Worm (Caenorhabditis elegans) whole organism, L4 larva: ENCODE results near the gene set-19.

ENCODE experiments used
- T20F7.1 ChIP-seq: fragments of 200-800 bp; sonication (Bioruptor generic); optimal IDR thresholded peaks from 2 replicates; lab custom pipeline; 2018; ENCODE audit warnings: mild to moderate bottlenecking, missing genetic modification characterization, missing compliant biosample characterization
- T26A8.4 ChIP-seq: fragments of 200-800 bp; sonication (Bioruptor generic); IDR thresholded peaks from 2 replicates; pipeline ENCODE4 v1.3.6; 2022; ENCODE audit warnings: missing genetic modification characterization, missing compliant biosample characterization
- Y5F2A.4 ChIP-seq: fragments of 200-800 bp; sonication (Bioruptor generic); optimal IDR thresholded peaks from 2 replicates; lab custom pipeline; 2018; ENCODE audit warnings: mild to moderate bottlenecking, missing genetic modification characterization, missing compliant biosample characterization
- aly-2 ChIP-seq: sonication (generic microtip); optimal IDR thresholded peaks from 2 replicates; lab custom pipeline; 2018; ENCODE audit warnings: missing biosample characterization, missing genetic modification characterization
- ceh-20 ChIP-seq: fragments of 200-800 bp; sonication (Bioruptor generic); IDR thresholded peaks from 2 replicates; pipeline ENCODE4 v1.3.6; 2022; ENCODE audit warnings: missing genetic modification reagents, missing genetic modification characterization, missing compliant biosample characterization
- ceh-44 ChIP-seq: fragments of 200-800 bp; sonication (Bioruptor generic); IDR thresholded peaks from 2 replicates; pipeline ENCODE4 v1.3.6; 2022; ENCODE audit warnings: missing genetic modification reagents, missing genetic modification characterization, missing compliant biosample characterization
- ceh-82 ChIP-seq: sonication (generic microtip); optimal IDR thresholded peaks from 2 replicates; lab custom pipeline; 2017; ENCODE audit warnings: missing biosample characterization, missing genetic modification characterization
- ces-1 ChIP-seq: fragments of 150-350 bp; sonication (generic microtip); optimal IDR thresholded peaks from 4 replicates; lab custom pipeline; 2014; ENCODE audit warnings: missing biosample characterization, missing genetic modification reagents, missing genetic modification characterization
- daf-16 ChIP-seq, 3 experiments: sonication (generic microtip); optimal IDR thresholded peaks; 2 replicates each; lab custom pipeline; 2016 to 2017; ENCODE audit warnings: missing genetic modification characterization in 3 of 3, missing genetic modification reagents in 3 of 3, mild to moderate bottlenecking in 2 of 3, missing compliant biosample characterization in 2 of 3, missing biosample characterization in 1 of 3, moderate library complexity in 1 of 3
- daf-19 ChIP-seq: fragments of 200-800 bp; sonication (Bioruptor generic); conservative IDR thresholded peaks from 2 replicates; pipeline ENCODE4 v1.3.6; 2022; ENCODE audit warnings: missing genetic modification characterization, missing compliant biosample characterization
- daf-8 ChIP-seq: fragments of 200-800 bp; sonication (Bioruptor generic); IDR thresholded peaks from 2 replicates; pipeline ENCODE4 v1.3.6; 2022; ENCODE audit warnings: missing genetic modification characterization, missing compliant biosample characterization
- dmd-6 ChIP-seq: fragments of 200-800 bp; sonication (Bioruptor generic); IDR thresholded peaks from 2 replicates; pipeline ENCODE4 v1.3.6; 2022; ENCODE audit warnings: missing genetic modification reagents, missing genetic modification characterization, missing compliant biosample characterization
- dmd-8 ChIP-seq: fragments of 200-800 bp; sonication (Bioruptor generic); IDR thresholded peaks from 2 replicates; pipeline ENCODE4 v1.3.6; 2022; ENCODE audit warnings: missing genetic modification characterization, missing compliant biosample characterization
- dmd-9 ChIP-seq: fragments of 200-800 bp; sonication (Bioruptor generic); IDR thresholded peaks from 2 replicates; pipeline ENCODE4 v1.3.6; 2022; ENCODE audit warnings: missing genetic modification reagents, missing genetic modification characterization, missing compliant biosample characterization
- dve-1 ChIP-seq: sonication (generic microtip); optimal IDR thresholded peaks from 2 replicates; lab custom pipeline; 2017; ENCODE audit warnings: antibody characterized with exemption, mild to moderate bottlenecking, missing genetic modification characterization, missing compliant biosample characterization; ENCODE audit not compliant: insufficient read depth
- egl-27 ChIP-seq: sonication (generic microtip); optimal IDR thresholded peaks from 3 replicates; lab custom pipeline; 2017; ENCODE audit warnings: missing biosample characterization, missing genetic modification reagents, missing genetic modification characterization
- fos-1 ChIP-seq: fragments of 150-350 bp; optimal IDR thresholded peaks from 2 replicates; lab custom pipeline; 2014; ENCODE audit warnings: missing biosample characterization, missing genetic modification characterization
- hif-1 ChIP-seq, 2 experiments: sonication (generic microtip); optimal IDR thresholded peaks; 2 replicates each; lab custom pipeline; 2016 to 2017; ENCODE audit warnings: missing compliant biosample characterization in 2 of 2, missing genetic modification characterization in 2 of 2, missing genetic modification reagents in 2 of 2, missing genotype in 2 of 2, mild to moderate bottlenecking in 1 of 2
- hlh-11 ChIP-seq: fragments of 200-800 bp; sonication (Bioruptor generic); optimal IDR thresholded peaks from 2 replicates; lab custom pipeline; 2018; ENCODE audit warnings: mild to moderate bottlenecking, missing genetic modification characterization, missing compliant biosample characterization
- hlh-30 ChIP-seq: sonication (generic microtip); optimal IDR thresholded peaks from 2 replicates; lab custom pipeline; 2017; ENCODE audit warnings: antibody characterized with exemption, mild to moderate bottlenecking, missing genetic modification characterization, missing compliant biosample characterization; ENCODE audit not compliant: insufficient read depth
- hmg-1.1 ChIP-seq: fragments of 200-800 bp; sonication (Bioruptor generic); IDR thresholded peaks from 2 replicates; pipeline ENCODE4 v1.3.6; 2022; ENCODE audit warnings: missing genetic modification reagents, missing genetic modification characterization, missing compliant biosample characterization
- lin-1 ChIP-seq: fragments of 200-800 bp; sonication (Bioruptor generic); IDR thresholded peaks from 2 replicates; pipeline ENCODE4 v1.3.6; 2022; ENCODE audit warnings: missing genetic modification reagents, missing genetic modification characterization, missing compliant biosample characterization
- lin-15B ChIP-seq: fragments of 150-350 bp; sonication (generic microtip); optimal IDR thresholded peaks from 3 replicates; lab custom pipeline; 2014; ENCODE audit warnings: missing biosample characterization, missing genetic modification characterization
- lin-29 ChIP-seq: fragments of 200-800 bp; sonication (Bioruptor generic); IDR thresholded peaks from 2 replicates; pipeline ENCODE4 v1.3.6; 2022; ENCODE audit warnings: missing genetic modification reagents, missing genetic modification characterization, missing compliant biosample characterization
- lsy-2 ChIP-seq, 2 experiments: fragments of 150-350 bp in 1 of 2; sonication (generic microtip) in 1 of 2; optimal IDR thresholded peaks; 2 replicates each; lab custom pipeline; 2014 to 2017; ENCODE audit warnings: missing biosample characterization in 2 of 2, missing genetic modification characterization in 2 of 2
- mdl-1 ChIP-seq, 2 experiments: fragments of 150-350 bp in 1 of 2; sonication (generic microtip) in 1 of 2; optimal IDR thresholded peaks; 2 replicates each; lab custom pipeline; 2014 to 2017; ENCODE audit warnings: missing biosample characterization in 2 of 2, missing genetic modification characterization in 2 of 2
- mep-1 ChIP-seq: fragments of 150-350 bp; sonication (generic microtip); optimal IDR thresholded peaks from 3 replicates; lab custom pipeline; 2014; ENCODE audit warnings: missing biosample characterization, missing genetic modification characterization
- mes-2 ChIP-seq: sonication (generic microtip); optimal IDR thresholded peaks from 2 replicates; lab custom pipeline; 2016; ENCODE audit warnings: missing genotype, mild to moderate bottlenecking, missing genetic modification characterization, missing compliant biosample characterization; ENCODE audit not compliant: poor library complexity, severe bottlenecking
- nhr-10 ChIP-seq: fragments of 150-350 bp; optimal IDR thresholded peaks from 2 replicates; lab custom pipeline; 2014; ENCODE audit warnings: missing biosample characterization, missing genetic modification characterization
- nhr-102 ChIP-seq: sonication (generic microtip); optimal IDR thresholded peaks from 2 replicates; lab custom pipeline; 2016; ENCODE audit warnings: mild to moderate bottlenecking, missing genetic modification characterization, moderate library complexity, missing compliant biosample characterization
- nhr-11 ChIP-seq: fragments of 150-350 bp; optimal IDR thresholded peaks from 2 replicates; lab custom pipeline; 2014; ENCODE audit warnings: missing biosample characterization, missing genetic modification characterization
- nhr-111 ChIP-seq: fragments of 200-800 bp; sonication (Bioruptor generic); optimal IDR thresholded peaks from 2 replicates; lab custom pipeline; 2018; ENCODE audit warnings: mild to moderate bottlenecking, missing genetic modification characterization, missing compliant biosample characterization
- nhr-28 ChIP-seq: fragments of 150-350 bp; optimal IDR thresholded peaks from 2 replicates; lab custom pipeline; 2014; ENCODE audit warnings: missing biosample characterization, missing genetic modification characterization
- nhr-41 ChIP-seq: fragments of 200-800 bp; sonication (Bioruptor generic); IDR thresholded peaks from 2 replicates; pipeline ENCODE4 v1.3.6; 2022; ENCODE audit warnings: missing genetic modification reagents, missing genetic modification characterization, missing compliant biosample characterization
- nhr-42 ChIP-seq: fragments of 200-800 bp; sonication (Bioruptor generic); IDR thresholded peaks from 2 replicates; pipeline ENCODE4 v1.3.6; 2022; ENCODE audit warnings: missing genetic modification characterization, missing compliant biosample characterization
- nhr-48 ChIP-seq: sonication (generic microtip); optimal IDR thresholded peaks from 2 replicates; lab custom pipeline; 2016; ENCODE audit warnings: mild to moderate bottlenecking, missing genetic modification characterization, missing compliant biosample characterization
- pqm-1 ChIP-seq: sonication (generic microtip); optimal IDR thresholded peaks from 2 replicates; lab custom pipeline; 2017; ENCODE audit warnings: missing biosample characterization, missing genetic modification characterization
- saeg-2 ChIP-seq: fragments of 200-800 bp; sonication (Bioruptor generic); IDR thresholded peaks from 2 replicates; pipeline ENCODE4 v1.3.6; 2022; ENCODE audit warnings: missing genetic modification reagents, missing genetic modification characterization, missing compliant biosample characterization
- sdz-12 ChIP-seq: fragments of 200-800 bp; sonication (Bioruptor generic); optimal IDR thresholded peaks from 2 replicates; lab custom pipeline; 2018; ENCODE audit warnings: mild to moderate bottlenecking, missing genetic modification characterization, missing compliant biosample characterization
- set-16 ChIP-seq: fragments of 200-800 bp; sonication (Bioruptor generic); IDR thresholded peaks from 2 replicates; pipeline ENCODE4 v1.3.6; 2022; ENCODE audit warnings: missing genetic modification reagents, missing genetic modification characterization, missing compliant biosample characterization
- snpc-1.2 ChIP-seq: fragments of 200-800 bp; sonication (Bioruptor generic); IDR thresholded peaks from 2 replicates; pipeline ENCODE4 v1.3.6; 2022; ENCODE audit warnings: missing genetic modification reagents, missing genetic modification characterization, missing compliant biosample characterization
- tra-1 ChIP-seq: fragments of 200-800 bp; sonication (Bioruptor generic); IDR thresholded peaks from 2 replicates; pipeline ENCODE4 v1.3.6; 2022; ENCODE audit warnings: missing genetic modification reagents, missing genetic modification characterization, missing compliant biosample characterization
- unc-130 ChIP-seq: sonication (generic microtip); optimal IDR thresholded peaks from 2 replicates; lab custom pipeline; 2016; ENCODE audit warnings: missing genetic modification reagents, missing genetic modification characterization, missing compliant biosample characterization
- unc-39 ChIP-seq: sonication (generic microtip); optimal IDR thresholded peaks from 2 replicates; lab custom pipeline; 2017; ENCODE audit warnings: missing biosample characterization, missing genetic modification characterization
- zip-11 ChIP-seq: fragments of 200-800 bp; sonication (Bioruptor generic); IDR thresholded peaks from 2 replicates; pipeline ENCODE4 v1.3.6; 2022; ENCODE audit warnings: missing genetic modification characterization, missing compliant biosample characterization
- zip-2 ChIP-seq: fragments of 150-350 bp; optimal IDR thresholded peaks from 2 replicates; lab custom pipeline; 2014; ENCODE audit warnings: missing biosample characterization, missing genetic modification characterization
- ztf-11 ChIP-seq: fragments of 150-350 bp; optimal IDR thresholded peaks from 2 replicates; lab custom pipeline; 2014; ENCODE audit warnings: missing biosample characterization, missing genetic modification characterization
- ztf-7 ChIP-seq: fragments of 150-350 bp; optimal IDR thresholded peaks from 2 replicates; lab custom pipeline; 2014; ENCODE audit warnings: missing biosample characterization, missing genetic modification characterization

set-19 gene

DNA sequence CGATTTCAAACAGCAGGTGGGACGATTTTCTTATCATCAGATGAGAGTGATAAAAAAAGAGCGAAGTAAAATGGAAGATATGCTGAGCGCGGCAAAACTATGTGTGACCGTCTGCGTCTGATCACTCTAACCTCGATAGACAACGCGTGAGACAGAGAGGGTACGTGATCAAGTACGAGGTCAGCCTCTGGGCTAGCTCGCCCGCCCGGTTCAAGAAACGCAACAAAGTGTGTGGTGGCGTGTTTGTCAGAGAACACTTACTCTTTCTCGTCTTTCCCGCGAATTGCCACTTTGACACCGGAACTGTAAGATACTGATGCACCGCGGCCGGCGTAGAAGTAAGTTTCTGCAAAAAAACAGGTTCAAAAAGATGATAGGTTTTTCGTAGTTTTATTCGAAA is 16.2 kb upstream of the set-19 start (continued):
- TF ChIP-seq nhr-10, result peak; percentile 53
- peak; percentile 58 for TF ChIP-seq mep-1 (tag; lab: Kevin White, UChicago)
- TF ChIP-seq T26A8.4, result 0 out of 2 replicates have a peak, but pooled peaks have one; percentile 18
- peak; percentile 38; the same call in 1 of the 2 replicates for TF ChIP-seq hmg-1.1 (GFP tag; lab: Robert Waterston, UW)
- TF ChIP-seq T20F7.1 (GFP tag; lab: Kevin White, UChicago), result peak; percentile 21
- TF ChIP-seq nhr-41, result 0 out of 2 replicates have a peak, but pooled peaks have one; percentile 48
- TF ChIP-seq set-16 (GFP tag; lab: Robert Waterston, UW), result peak; percentile 35; the same call in 1 of the 2 replicates
- peak; percentile 94 for TF ChIP-seq hlh-11 (tag; lab: Kevin White, UChicago)
- peak; percentile 24 for TF ChIP-seq nhr-11 (tag; lab: Kevin White, UChicago)
- no peak for TF ChIP-seq dmd-9

DNA sequence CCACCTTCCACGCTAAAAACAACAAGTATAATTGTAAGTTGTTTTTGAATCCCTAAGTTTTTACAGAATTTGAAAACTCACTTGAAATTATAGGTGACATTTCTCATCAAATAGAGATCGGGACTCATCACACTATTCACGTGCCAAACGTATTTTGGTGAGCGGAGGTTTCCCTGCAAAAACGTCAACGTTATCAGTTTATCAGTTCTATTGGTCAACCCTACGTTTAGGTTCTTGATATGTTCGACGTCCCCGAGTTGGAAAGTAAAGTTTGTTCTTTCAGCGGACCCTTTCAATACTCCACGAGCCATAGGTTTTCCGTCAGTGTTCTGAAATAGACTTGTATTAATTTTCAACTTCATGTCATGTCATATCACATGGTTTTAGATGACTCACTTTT is 15.4 kb upstream of the set-19 start:
- TF ChIP-seq lsy-2 (tag; optimal IDR thresholded peaks at IDR 0.05; lab: Kevin White, UChicago) (no peak), aly-2 (tag; lab: Kevin White, UChicago) (no peak), fos-1 (tag; lab: Kevin White, UChicago) (no peak), Y5F2A.4 (GFP tag; lab: Kevin White, UChicago) (no peak), ceh-20 (GFP tag; lab: Robert Waterston, UW) (no peak), egl-27 (tag; lab: Kevin White, UChicago) (no peak), snpc-1.2 (GFP tag; lab: Robert Waterston, UW) (no peak), ces-1 (GFP tag; lab: Kevin White, UChicago) (no peak), lin-29 (GFP tag; lab: Robert Waterston, UW) (no peak), pqm-1 (tag; lab: Kevin White, UChicago) (peak; percentile 17), dve-1 (tag; lab: Kevin White, UChicago) (peak; percentile 29), nhr-11 (tag; lab: Kevin White, UChicago) (no peak), mep-1 (tag; lab: Kevin White, UChicago) (no peak), hmg-1.1 (GFP tag; lab: Robert Waterston, UW) (no peak), daf-19 (GFP tag; lab: Robert Waterston, UW) (no peak), tra-1 (GFP tag; lab: Robert Waterston, UW) (no peak), lin-15B (tag; lab: Kevin White, UChicago) (no peak), nhr-42 (no peak), set-16 (GFP tag; lab: Robert Waterston, UW) (no peak), mes-2 (tag; lab: Kevin White, UChicago) (peak; percentile 11), daf-8 (GFP tag; lab: Robert Waterston, UW) (no peak), nhr-111 (GFP tag; lab: Kevin White, UChicago) (no peak), nhr-48 (tag; lab: Kevin White, UChicago) (no peak), hlh-11 (tag; lab: Kevin White, UChicago) (peak; percentile 56), nhr-28 (tag; lab: Kevin White, UChicago) (peak; percentile 58), dmd-9 (no peak), sdz-12 (GFP tag; lab: Kevin White, UChicago) (no peak), ztf-11 (no peak), lin-1 (GFP tag; lab: Robert Waterston, UW) (no peak), ceh-82 (no peak), nhr-10 (no peak), nhr-102 (tag; lab: Kevin White, UChicago) (no peak), ceh-44 (GFP tag; lab: Robert Waterston, UW) (no peak), hlh-30 (peak; percentile 56), hif-1 (tag; optimal IDR thresholded peaks at IDR 0.05; lab: Kevin White, UChicago) (no peak), mdl-1 (tag; optimal IDR thresholded peaks at IDR 0.05; lab: Kevin White, UChicago) (peak in 1 of 2 experiments; percentile 6), saeg-2 (no peak), daf-16 (GFP tag; optimal IDR thresholded peaks at IDR 0.05; lab: Kevin White, UChicago) (no peak), daf-16 (tag; optimal IDR thresholded peaks at IDR 0.05; lab: Kevin White, UChicago) (peak; percentile 33), ztf-7 (tag; lab: Kevin White, UChicago) (no peak), dmd-6 (GFP tag; lab: Robert Waterston, UW) (peak; percentile 41), unc-39 (no peak), dmd-8 (GFP tag; lab: Robert Waterston, UW) (no peak), zip-2 (tag; lab: Kevin White, UChicago) (no peak), zip-11 (no peak), unc-130 (no peak)
